ENCODE assay signal across 2 fruit fly cellular contexts in genomic region chr3R:15087606-15088193, dm6.
A peak's percentile ranks its signal among the peaks of the same experiment; 100 is the strongest.
TF ChIP-seq lines count a peak whose summit lies in the region.

No protein-coding gene starts in this region.

TF ChIP-seq in whole organism, embryonic, 481 proteins besides CTCF, POLR2A, EP300 and RAD21 (continued from another document and continues in another):
- TF ChIP-seq CG11723 (GFP tag; optimal IDR thresholded peaks at IDR 0.05; lab: Kevin White, UChicago) (peak; percentile 60), lbe (GFP tag; optimal IDR thresholded peaks at IDR 0.05; lab: Kevin White, UChicago) (no peak), seq (GFP tag; IDR thresholded peaks at IDR 0.05; lab: Robert Waterston, UW) (peak; percentile 90), nerfin-1 (tag; optimal IDR thresholded peaks at IDR 0.05; lab: Kevin White, UChicago) (peak; percentile 61), gcm (GFP tag; optimal IDR thresholded peaks at IDR 0.05; lab: Kevin White, UChicago) (no peak), onecut (GFP tag; IDR thresholded peaks at IDR 0.05; lab: Robert Waterston, UW) (peak; percentile 78), CG32767 (GFP tag; IDR thresholded peaks at IDR 0.05; lab: Robert Waterston, UW) (peak; percentile 80), gt (GFP tag; IDR thresholded peaks at IDR 0.05; lab: Robert Waterston, UW) (peak; percentile 64), jumu (GFP tag; optimal IDR thresholded peaks at IDR 0.05; lab: Kevin White, UChicago) (peak; percentile 89), NK7.1 (GFP tag; optimal IDR thresholded peaks at IDR 0.05; lab: Kevin White, UChicago) (peak; percentile 85), Ptx1 (GFP tag; IDR thresholded peaks at IDR 0.05; lab: Robert Waterston, UW) (peak; percentile 95), NfI (GFP tag; optimal IDR thresholded peaks at IDR 0.05; lab: Kevin White, UChicago) (peak; percentile 75), CG17359 (tag; optimal IDR thresholded peaks at IDR 0.05; lab: Kevin White, UChicago) (peak; percentile 90), ssp (GFP tag; IDR thresholded peaks at IDR 0.05; lab: Robert Waterston, UW) (peak; percentile 82), Drgx (GFP tag; IDR thresholded peaks at IDR 0.05; lab: Robert Waterston, UW) (peak; percentile 43; the same call in 1 of the 2 replicates), so (GFP tag; IDR thresholded peaks at IDR 0.05; lab: Robert Waterston, UW) (peak; percentile 93), unpg (GFP tag; optimal IDR thresholded peaks at IDR 0.05; lab: Kevin White, UChicago) (peak; percentile 89), fd102C (GFP tag; optimal IDR thresholded peaks at IDR 0.05; lab: Kevin White, UChicago) (no peak), CG1024 (GFP tag; IDR thresholded peaks at IDR 0.05; lab: Robert Waterston, UW) (peak; percentile 82), ewg (GFP tag; optimal IDR thresholded peaks at IDR 0.05; lab: Kevin White, UChicago) (peak; percentile 72), Hmx (GFP tag; optimal IDR thresholded peaks at IDR 0.05; lab: Kevin White, UChicago) (peak; percentile 12), CG4328 (GFP tag; optimal IDR thresholded peaks at IDR 0.05; lab: Kevin White, UChicago) (peak; percentile 3), CG6683 (GFP tag; optimal IDR thresholded peaks at IDR 0.05; lab: Kevin White, UChicago) (peak; percentile 65), lilli (GFP tag; optimal IDR thresholded peaks at IDR 0.05; lab: Kevin White, UChicago) (peak; percentile 78), CG14667 (GFP tag; IDR thresholded peaks at IDR 0.05; lab: Robert Waterston, UW) (peak; percentile 78), sqz (GFP tag; optimal IDR thresholded peaks at IDR 0.05; lab: Kevin White, UChicago) (peak; percentile 53), CG9817 (tag; optimal IDR thresholded peaks at IDR 0.05; lab: Kevin White, UChicago) (peak; percentile 80), Myb (GFP tag; optimal IDR thresholded peaks at IDR 0.05; lab: Kevin White, UChicago) (peak; percentile 71), CG14050 (GFP tag; IDR thresholded peaks at IDR 0.05; lab: Robert Waterston, UW) (peak; percentile 84), CG3407 (GFP tag; optimal IDR thresholded peaks at IDR 0.05; lab: Kevin White, UChicago) (peak; percentile 70), cas (GFP tag; IDR thresholded peaks at IDR 0.05; lab: Robert Waterston, UW) (peak; percentile 80), MESR4 (GFP tag; optimal IDR thresholded peaks at IDR 0.05; lab: Kevin White, UChicago) (no peak), en (GFP tag; optimal IDR thresholded peaks at IDR 0.05; lab: Kevin White, UChicago) (peak; percentile 87), eyg (GFP tag; optimal IDR thresholded peaks at IDR 0.05; lab: Kevin White, UChicago) (peak; percentile 81), sug (tag; optimal IDR thresholded peaks at IDR 0.05; lab: Kevin White, UChicago) (peak; percentile 40), prd (optimal IDR thresholded peaks at IDR 0.05; lab: Kevin White, UChicago) (no peak), prd (GFP tag; IDR thresholded peaks at IDR 0.05; lab: Robert Waterston, UW) (peak; percentile 93), Sry-β (GFP tag; optimal IDR thresholded peaks at IDR 0.05; lab: Kevin White, UChicago) (no peak), CG6854 (GFP tag; optimal IDR thresholded peaks at IDR 0.05; lab: Kevin White, UChicago) (peak; percentile 18), Lpt (GFP tag; optimal IDR thresholded peaks at IDR 0.05; lab: Kevin White, UChicago) (no peak), H2.0 (GFP tag; IDR thresholded peaks at IDR 0.05; lab: Robert Waterston, UW) (peak; percentile 92), ham (GFP tag; IDR thresholded peaks at IDR 0.05; lab: Robert Waterston, UW) (0 out of 2 replicates have a peak, but pooled peaks have one; percentile 39), pb (GFP tag; optimal IDR thresholded peaks at IDR 0.05; lab: Kevin White, UChicago) (peak; percentile 92), Atf3 (GFP tag; optimal IDR thresholded peaks at IDR 0.05; lab: Kevin White, UChicago) (peak; percentile 71), Adf1 (GFP tag; IDR thresholded peaks at IDR 0.05; lab: Robert Waterston, UW) (peak; percentile 68), ash1 (GFP tag; optimal IDR thresholded peaks at IDR 0.05; lab: Kevin White, UChicago) (no peak), slp2 (GFP tag; optimal IDR thresholded peaks at IDR 0.05; lab: Kevin White, UChicago) (peak; percentile 79), CG2199 (GFP tag; IDR thresholded peaks at IDR 0.05; lab: Robert Waterston, UW) (peak; percentile 89), Oaz (GFP tag; IDR thresholded peaks at IDR 0.05; lab: Robert Waterston, UW) (peak; percentile 83), fu2 (GFP tag; optimal IDR thresholded peaks at IDR 0.05; lab: Kevin White, UChicago) (peak; percentile 79), Rx (GFP tag; IDR thresholded peaks at IDR 0.05; lab: Robert Waterston, UW) (peak; percentile 91), btn (GFP tag; optimal IDR thresholded peaks at IDR 0.05; lab: Kevin White, UChicago) (peak; percentile 75), ci (GFP tag; IDR thresholded peaks at IDR 0.05; lab: Robert Waterston, UW) (peak; percentile 89), pum (GFP tag; optimal IDR thresholded peaks at IDR 0.05; lab: Kevin White, UChicago) (peak; percentile 85), crol (GFP tag; IDR thresholded peaks at IDR 0.05; lab: Robert Waterston, UW) (no peak), CG17829 (tag; optimal IDR thresholded peaks at IDR 0.05; lab: Kevin White, UChicago) (peak; percentile 82), CG15601 (tag; optimal IDR thresholded peaks at IDR 0.05; lab: Kevin White, UChicago) (peak; percentile 16), CG17328 (GFP tag; IDR thresholded peaks at IDR 0.05; lab: Robert Waterston, UW) (peak; percentile 87), Hsf (GFP tag; optimal IDR thresholded peaks at IDR 0.05; lab: Kevin White, UChicago) (peak; percentile 84), CG12942 (GFP tag; optimal IDR thresholded peaks at IDR 0.05; lab: Kevin White, UChicago) (peak; percentile 65), CG8359 (GFP tag; optimal IDR thresholded peaks at IDR 0.05; lab: Kevin White, UChicago; ENCODE audit: borderline replicate concordance) (peak; percentile 39), CG33213 (GFP tag; optimal IDR thresholded peaks at IDR 0.05; lab: Kevin White, UChicago) (peak; percentile 81), slou (GFP tag; optimal IDR thresholded peaks at IDR 0.05; lab: Kevin White, UChicago) (peak; percentile 59), Sox102F (GFP tag; optimal IDR thresholded peaks at IDR 0.05; lab: Kevin White, UChicago) (peak; percentile 90), CG18011 (GFP tag; optimal IDR thresholded peaks at IDR 0.05; lab: Kevin White, UChicago) (peak; percentile 26), Scr (GFP tag; IDR thresholded peaks at IDR 0.05; lab: Robert Waterston, UW; ENCODE audit: partially characterized antibody) (no peak)

TF ChIP-seq in whole organism, prepupa, 60 proteins besides CTCF, POLR2A, EP300 and RAD21 (continued from another document):
- TF ChIP-seq Ets96B (tag; optimal IDR thresholded peaks at IDR 0.05; lab: Kevin White, UChicago) = peak; percentile 39
- TF ChIP-seq CG11762 (GFP tag; optimal IDR thresholded peaks at IDR 0.05; lab: Kevin White, UChicago; ENCODE audit: insufficient read depth) = no peak
- TF ChIP-seq pdm3 (GFP tag; optimal IDR thresholded peaks at IDR 0.05; lab: Kevin White, UChicago) = peak; percentile 56
- peak; percentile 50 for TF ChIP-seq acj6 (GFP tag; optimal IDR thresholded peaks at IDR 0.05; lab: Kevin White, UChicago)
- peak; percentile 63 for TF ChIP-seq topi (GFP tag; optimal IDR thresholded peaks at IDR 0.05; lab: Kevin White, UChicago)
- TF ChIP-seq esn (GFP tag; optimal IDR thresholded peaks at IDR 0.05; lab: Kevin White, UChicago) = peak; percentile 51
- peak; percentile 8 for TF ChIP-seq CG10631 (GFP tag; optimal IDR thresholded peaks at IDR 0.05; lab: Kevin White, UChicago)
- peak; percentile 69 for TF ChIP-seq eg (GFP tag; IDR thresholded peaks at IDR 0.05; lab: Robert Waterston, UW)
- TF ChIP-seq CG3919 (GFP tag; optimal IDR thresholded peaks at IDR 0.05; lab: Kevin White, UChicago) = peak; percentile 44
- peak; percentile 89 for TF ChIP-seq svp (GFP tag; lab: Kevin White, UChicago)
- TF ChIP-seq fkh (GFP tag; optimal IDR thresholded peaks at IDR 0.05; lab: Kevin White, UChicago) = peak; percentile 66
- no peak for TF ChIP-seq Sox102F (GFP tag; optimal IDR thresholded peaks at IDR 0.05; lab: Kevin White, UChicago)
- peak; percentile 31 for TF ChIP-seq CG32006 (GFP tag; optimal IDR thresholded peaks at IDR 0.05; lab: Kevin White, UChicago)
- TF ChIP-seq CG16779 (tag; optimal IDR thresholded peaks at IDR 0.05; lab: Kevin White, UChicago) = no peak
- TF ChIP-seq CG31627 (GFP tag; optimal IDR thresholded peaks at IDR 0.05; lab: Kevin White, UChicago) = peak; percentile 74
- TF ChIP-seq CG1621 (tag; optimal IDR thresholded peaks at IDR 0.05; lab: Kevin White, UChicago) = no peak
- peak in 1 of 2 experiments; percentile 23 for TF ChIP-seq salr (GFP tag; optimal IDR thresholded peaks at IDR 0.05; lab: Kevin White, UChicago)
- TF ChIP-seq Sox15 (GFP tag; optimal IDR thresholded peaks at IDR 0.05; lab: Kevin White, UChicago) = peak; percentile 48
- TF ChIP-seq Lpt (GFP tag; optimal IDR thresholded peaks at IDR 0.05; lab: Kevin White, UChicago) = no peak
- TF ChIP-seq ss (GFP tag; optimal IDR thresholded peaks at IDR 0.05; lab: Kevin White, UChicago) = no peak
- no peak for TF ChIP-seq fd59A (GFP tag; optimal IDR thresholded peaks at IDR 0.05; lab: Kevin White, UChicago)
- TF ChIP-seq Eip93F (GFP tag; optimal IDR thresholded peaks at IDR 0.05; lab: Kevin White, UChicago) = no peak
- peak; percentile 47 for TF ChIP-seq Hr4 (GFP tag; optimal IDR thresholded peaks at IDR 0.05; lab: Kevin White, UChicago)
- TF ChIP-seq fd85E (GFP tag; optimal IDR thresholded peaks at IDR 0.05; lab: Kevin White, UChicago) = no peak
- TF ChIP-seq Gug (GFP tag; IDR thresholded peaks at IDR 0.05; lab: Robert Waterston, UW) = 0 out of 2 replicates have a peak, but pooled peaks have one; percentile 22
- no peak for TF ChIP-seq dsx (GFP tag; optimal IDR thresholded peaks at IDR 0.05; lab: Kevin White, UChicago; ENCODE audit: poor library complexity, severe bottlenecking)
- no peak for TF ChIP-seq CG6276 (GFP tag; optimal IDR thresholded peaks at IDR 0.05; lab: Kevin White, UChicago)
- no peak for TF ChIP-seq dac (GFP tag; optimal IDR thresholded peaks at IDR 0.05; lab: Kevin White, UChicago)
- no peak for TF ChIP-seq CG6808 (GFP tag; optimal IDR thresholded peaks at IDR 0.05; lab: Kevin White, UChicago)
- peak; percentile 55 for TF ChIP-seq CG6792 (GFP tag; optimal IDR thresholded peaks at IDR 0.05; lab: Kevin White, UChicago)
- TF ChIP-seq Hr38 (GFP tag; optimal IDR thresholded peaks at IDR 0.05; lab: Kevin White, UChicago) = no peak
- TF ChIP-seq Ets21C (GFP tag; optimal IDR thresholded peaks at IDR 0.05; lab: Kevin White, UChicago) = peak; percentile 35
- TF ChIP-seq Smox (GFP tag; optimal IDR thresholded peaks at IDR 0.05; lab: Kevin White, UChicago) = peak; percentile 24
- 0 out of 2 replicates have a peak, but pooled peaks have one; percentile 26 for TF ChIP-seq CG15336 (GFP tag; IDR thresholded peaks at IDR 0.05; lab: Robert Waterston, UW)
- TF ChIP-seq Sox14 (GFP tag; optimal IDR thresholded peaks at IDR 0.05; lab: Kevin White, UChicago) = peak; percentile 51
- TF ChIP-seq vri (GFP tag; optimal IDR thresholded peaks at IDR 0.05; lab: Kevin White, UChicago) = no peak
